Worm (Caenorhabditis elegans) whole organism, L1 larva: Measurements from ENCODE around the gene C26H9A.4.

ENCODE experiments used
- alr-1 ChIP-seq: fragments of 200-800 bp; sonication (Bioruptor generic); optimal IDR thresholded peaks from 2 replicates; lab custom pipeline; 2018; ENCODE audit warnings: borderline replicate concordance, mild to moderate bottlenecking, missing genetic modification characterization, missing compliant biosample characterization
- egl-27 ChIP-seq, 2 experiments: fragments of 150-350 bp in 1 of 2; sonication (generic microtip); optimal IDR thresholded peaks; 3 replicates each; lab custom pipeline; 2017 to 2018; ENCODE audit warnings: missing biosample characterization in 2 of 2, missing genetic modification characterization in 2 of 2, missing genetic modification reagents in 2 of 2
- irx-1 ChIP-seq: sonication (generic microtip); optimal IDR thresholded peaks from 2 replicates; lab custom pipeline; 2016; ENCODE audit warnings: missing genetic modification characterization, missing compliant biosample characterization
- lin-13 ChIP-seq: fragments of 150-350 bp; optimal IDR thresholded peaks from 2 replicates; lab custom pipeline; 2014; ENCODE audit warnings: missing biosample characterization, missing genetic modification reagents, missing genetic modification characterization
- ztf-4 ChIP-seq: fragments of 150-350 bp; optimal IDR thresholded peaks from 2 replicates; lab custom pipeline; 2014; ENCODE audit warnings: missing biosample characterization, missing genetic modification characterization

- TF ChIP-seq egl-27 (tag; optimal IDR thresholded peaks at IDR 0.05; lab: Kevin White, UChicago) (no peak), irx-1 (tag; lab: Kevin White, UChicago) (no peak), lin-13 (no peak), alr-1 (tag; lab: Kevin White, UChicago) (no peak), ztf-4 (tag; lab: Kevin White, UChicago) (no peak)
These were observed 32.3 kb upstream of the C26H9A.4 start for ce11 chrIV:12620921-12621320.
